Fruit fly (Drosophila melanogaster): ENCODE measurements around the gene CG46467.

The CG46467 gene

DNA sequence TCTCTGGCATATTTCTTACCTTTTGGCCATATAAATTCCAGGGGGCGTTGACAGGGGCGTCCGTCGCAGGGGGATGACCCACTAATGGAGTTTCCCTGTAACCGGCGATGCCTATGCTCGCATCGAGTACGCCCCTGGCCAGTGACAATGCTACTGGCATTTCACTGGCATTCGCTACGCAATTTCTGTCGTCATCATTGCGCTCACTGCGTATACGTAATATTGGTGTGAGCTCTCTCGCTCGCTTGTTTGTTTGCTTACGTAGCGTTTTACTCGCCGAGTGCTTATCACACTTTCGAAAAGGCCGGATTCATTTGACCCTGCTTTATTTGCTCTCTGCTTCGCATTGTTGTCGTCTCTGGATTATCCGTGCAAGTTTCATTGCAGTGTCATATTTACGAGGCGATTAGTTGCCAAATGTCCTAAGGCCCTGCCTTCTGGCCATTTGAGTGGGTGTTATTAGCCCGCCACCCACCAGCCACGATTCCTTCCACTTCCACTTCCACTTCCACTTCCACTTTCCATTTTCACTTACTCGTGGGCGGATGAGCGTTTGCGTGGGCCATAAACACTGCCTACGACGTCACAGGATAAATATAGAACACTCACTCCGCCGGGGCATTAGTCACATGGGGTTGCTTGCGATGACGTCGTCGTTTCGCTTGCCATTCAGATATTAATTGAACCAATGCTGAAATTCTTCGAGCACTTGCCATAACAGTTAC is 10.1 kb downstream of the CG46467 start:
- no peak for TF ChIP-seq EcR (GFP tag; optimal IDR thresholded peaks at IDR 0.05)
- no peak for TF ChIP-seq CG8478 (optimal IDR thresholded peaks at IDR 0.05)
- TF ChIP-seq Dll (optimal IDR thresholded peaks at IDR 0.05) = no peak
- TF ChIP-seq psq (optimal IDR thresholded peaks at IDR 0.05) = no peak
- TF ChIP-seq usp (GFP tag; optimal IDR thresholded peaks at IDR 0.05) = no peak
- TF ChIP-seq pan (optimal IDR thresholded peaks at IDR 0.05) = no peak

DNA sequence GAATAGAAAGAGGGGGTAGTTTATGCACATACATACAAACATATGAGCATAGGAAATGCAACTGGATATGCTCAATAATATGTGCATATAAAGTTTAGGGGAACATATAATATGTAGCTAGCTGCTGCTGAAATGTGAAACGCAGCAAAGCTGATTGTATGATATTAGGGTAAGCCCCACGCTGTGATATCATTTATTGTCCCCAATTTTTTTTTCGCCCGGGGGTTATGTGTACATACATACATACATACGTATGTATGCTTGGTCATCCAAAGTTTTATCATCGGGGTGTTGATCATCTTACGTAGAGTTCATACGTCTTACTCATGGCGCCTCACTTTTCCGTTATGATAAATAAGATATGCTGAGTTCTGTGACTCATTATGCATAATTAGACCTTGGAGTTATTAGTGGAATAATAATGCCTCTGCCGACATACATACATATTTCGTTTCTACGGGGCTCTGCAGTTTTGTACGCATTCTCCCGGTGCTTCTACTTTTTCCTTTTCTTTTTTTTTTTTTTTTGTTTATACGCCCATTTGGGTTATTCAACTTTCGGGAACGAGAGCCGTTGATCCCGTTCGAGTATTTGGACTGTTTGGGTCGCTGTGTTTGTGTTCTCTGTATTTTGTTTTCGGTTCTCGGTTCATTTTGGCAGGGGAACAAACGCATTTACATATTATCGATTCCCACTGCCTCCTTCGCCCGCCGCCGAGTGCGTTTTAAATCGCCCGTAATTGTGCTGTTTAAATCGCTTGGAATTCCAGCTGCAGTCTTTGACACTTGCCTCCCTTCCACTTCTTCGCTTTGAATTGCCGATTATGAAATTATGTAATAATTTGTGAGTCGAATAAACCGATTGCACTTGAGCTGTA is 11.2 kb downstream of the CG46467 start:
- TF ChIP-seq EcR (GFP tag; optimal IDR thresholded peaks at IDR 0.05) (peak in 1 of 2 experiments; percentile 76), Dll (optimal IDR thresholded peaks at IDR 0.05) (no peak)

DNA sequence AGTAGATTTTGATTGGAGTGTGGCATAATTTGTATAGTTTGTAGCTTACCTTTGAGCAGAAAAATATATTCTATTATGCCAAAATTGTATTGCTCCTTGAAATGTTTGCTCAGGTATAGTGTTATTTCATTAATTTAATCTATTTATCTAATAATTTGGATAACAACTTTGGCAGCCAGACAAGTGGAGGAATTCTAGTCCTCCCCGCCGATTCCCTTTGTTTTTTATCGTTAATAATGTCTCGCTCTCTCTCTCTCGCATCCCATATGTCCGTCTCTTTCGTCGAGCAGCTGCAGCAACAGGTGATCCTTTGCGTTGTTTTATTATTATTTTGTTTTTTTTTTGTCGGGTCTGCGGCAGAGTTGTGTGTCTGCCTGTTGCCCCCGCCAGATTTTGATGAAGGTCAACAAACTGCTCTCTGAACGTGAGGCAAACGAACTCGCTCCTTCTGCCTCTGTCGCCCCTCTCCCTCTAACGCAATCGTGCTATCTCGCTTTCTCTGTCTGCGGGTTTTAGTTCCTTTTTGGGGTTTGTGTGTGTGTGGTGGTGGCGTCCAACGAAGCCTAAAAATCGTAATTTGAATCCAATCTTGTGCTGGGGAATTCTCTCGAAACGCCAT is 12.0 kb downstream of the CG46467 start:
- TF ChIP-seq Dll (optimal IDR thresholded peaks at IDR 0.05) = no peak
- TF ChIP-seq CG8478 (optimal IDR thresholded peaks at IDR 0.05) = peak; percentile 8
- peak; percentile 65 to 93 for TF ChIP-seq EcR (GFP tag; optimal IDR thresholded peaks at IDR 0.05)
- no peak for TF ChIP-seq usp (GFP tag; optimal IDR thresholded peaks at IDR 0.05)

DNA sequence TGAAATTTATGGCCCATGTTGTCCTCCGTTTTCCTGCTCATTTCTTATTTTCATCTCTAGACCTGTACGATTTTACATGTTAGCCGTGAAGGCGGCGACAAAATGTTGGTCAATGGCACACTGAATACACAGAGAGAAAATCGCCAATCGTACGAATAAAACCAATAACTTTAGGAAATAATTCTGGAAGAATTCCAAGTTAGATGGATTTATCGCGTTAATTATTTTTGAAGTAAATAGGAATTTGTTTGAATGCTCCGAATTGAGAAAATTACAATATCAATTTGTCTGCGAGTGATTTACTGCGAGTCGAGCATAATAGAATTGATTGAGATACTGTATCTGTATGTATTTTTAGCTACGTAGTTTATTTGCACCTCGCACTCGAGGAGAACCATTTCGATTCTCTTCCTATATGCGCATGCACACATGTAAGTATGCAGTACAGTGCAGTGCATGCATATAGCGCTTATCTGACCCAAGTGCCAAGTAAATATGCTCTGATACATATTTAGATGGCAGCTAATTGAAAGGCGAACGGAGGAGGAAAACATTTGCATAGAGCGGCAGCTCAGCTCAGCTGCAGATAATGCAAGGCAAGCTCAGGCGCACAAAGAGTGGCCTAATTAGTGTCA is 14.3 kb downstream of the CG46467 start:
- TF ChIP-seq EcR (GFP tag; optimal IDR thresholded peaks at IDR 0.05) = no peak
- TF ChIP-seq Dll (optimal IDR thresholded peaks at IDR 0.05) = no peak
- TF ChIP-seq psq (optimal IDR thresholded peaks at IDR 0.05) = no peak
- no peak for TF ChIP-seq CG8478 (optimal IDR thresholded peaks at IDR 0.05)
- TF ChIP-seq usp (GFP tag; optimal IDR thresholded peaks at IDR 0.05) = no peak
- no peak for TF ChIP-seq pan (optimal IDR thresholded peaks at IDR 0.05)

DNA sequence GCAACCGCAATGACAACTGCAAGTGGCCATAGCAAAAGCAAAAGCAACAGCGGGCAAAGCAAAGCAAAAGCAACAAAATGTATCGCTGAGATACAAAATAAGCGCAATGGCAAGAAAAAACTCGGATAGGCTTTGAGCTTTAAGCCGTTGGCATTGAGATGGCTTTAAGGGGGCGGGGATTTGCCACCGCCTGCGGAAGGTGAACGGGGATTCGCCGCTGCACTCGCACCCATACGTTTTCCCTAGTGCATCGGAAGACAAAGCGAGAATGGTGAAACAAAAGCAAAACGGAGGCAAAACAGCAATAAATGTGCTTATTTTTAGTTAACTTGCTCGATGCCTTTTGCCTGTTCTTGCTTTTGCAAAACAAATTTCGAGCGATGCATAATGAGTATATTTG is 15.3 kb downstream of the CG46467 start:
- TF ChIP-seq CG8478 (optimal IDR thresholded peaks at IDR 0.05) (no peak), EcR (GFP tag; optimal IDR thresholded peaks at IDR 0.05) (no peak), psq (optimal IDR thresholded peaks at IDR 0.05) (no peak), Dll (optimal IDR thresholded peaks at IDR 0.05) (no peak)

DNA sequence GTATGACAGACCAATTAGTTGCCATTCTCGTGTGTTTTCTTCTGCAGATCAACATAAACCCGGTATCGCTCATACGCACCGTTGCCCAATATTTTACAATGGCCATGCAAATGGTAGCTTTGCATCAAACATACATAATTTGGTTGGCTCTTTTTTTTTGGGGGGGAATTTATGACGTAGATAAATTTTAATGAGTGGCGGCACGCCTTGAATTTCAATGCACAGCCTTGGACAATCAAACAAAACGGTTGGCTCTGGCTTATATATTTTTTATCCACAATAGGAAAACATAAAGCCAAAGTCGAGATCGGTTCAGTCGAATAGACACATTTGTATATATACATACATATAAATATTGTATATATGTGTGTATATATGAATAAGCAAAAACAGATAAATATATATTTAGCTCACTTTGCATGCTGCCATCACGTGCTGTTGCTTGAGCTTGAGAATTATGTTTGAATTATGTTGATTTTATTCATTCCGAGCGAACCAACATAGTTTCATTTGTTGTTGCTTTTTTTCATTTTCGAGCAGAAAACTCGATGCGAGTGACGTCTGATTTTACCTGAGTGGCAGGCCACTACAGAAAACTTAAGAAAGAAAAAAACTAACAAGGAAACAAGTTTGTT is 16.4 kb downstream of the CG46467 start:
- no peak for TF ChIP-seq EcR (GFP tag; optimal IDR thresholded peaks at IDR 0.05)
- TF ChIP-seq Dll (optimal IDR thresholded peaks at IDR 0.05) = no peak
- no peak for TF ChIP-seq pan (optimal IDR thresholded peaks at IDR 0.05)
- TF ChIP-seq usp (GFP tag; optimal IDR thresholded peaks at IDR 0.05) = no peak
- TF ChIP-seq CG8478 (optimal IDR thresholded peaks at IDR 0.05) = no peak
- TF ChIP-seq psq (optimal IDR thresholded peaks at IDR 0.05) = no peak

DNA sequence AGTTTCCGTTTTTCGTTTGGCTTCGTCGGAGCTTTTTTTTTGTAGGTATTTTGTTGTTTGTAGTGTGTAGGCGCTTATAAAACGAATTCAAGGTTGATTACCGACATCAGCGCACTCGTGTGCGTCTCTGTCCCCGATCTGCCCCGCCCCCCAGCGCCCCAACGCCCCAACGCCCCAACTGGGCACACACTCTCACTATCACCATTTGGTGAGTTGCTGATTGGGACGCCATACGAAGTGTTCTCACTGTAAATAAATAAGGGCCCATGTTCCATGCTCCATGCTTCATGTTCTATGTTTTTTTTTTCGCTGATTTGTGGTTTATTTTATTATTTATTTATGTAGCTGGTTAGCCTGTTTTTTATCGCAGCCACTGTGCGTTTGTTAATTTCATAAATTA is 17.0 kb downstream of the CG46467 start:
- TF ChIP-seq CG8478 (optimal IDR thresholded peaks at IDR 0.05) (no peak), psq (optimal IDR thresholded peaks at IDR 0.05) (no peak), EcR (GFP tag; optimal IDR thresholded peaks at IDR 0.05) (no peak), Dll (optimal IDR thresholded peaks at IDR 0.05) (no peak)

DNA sequence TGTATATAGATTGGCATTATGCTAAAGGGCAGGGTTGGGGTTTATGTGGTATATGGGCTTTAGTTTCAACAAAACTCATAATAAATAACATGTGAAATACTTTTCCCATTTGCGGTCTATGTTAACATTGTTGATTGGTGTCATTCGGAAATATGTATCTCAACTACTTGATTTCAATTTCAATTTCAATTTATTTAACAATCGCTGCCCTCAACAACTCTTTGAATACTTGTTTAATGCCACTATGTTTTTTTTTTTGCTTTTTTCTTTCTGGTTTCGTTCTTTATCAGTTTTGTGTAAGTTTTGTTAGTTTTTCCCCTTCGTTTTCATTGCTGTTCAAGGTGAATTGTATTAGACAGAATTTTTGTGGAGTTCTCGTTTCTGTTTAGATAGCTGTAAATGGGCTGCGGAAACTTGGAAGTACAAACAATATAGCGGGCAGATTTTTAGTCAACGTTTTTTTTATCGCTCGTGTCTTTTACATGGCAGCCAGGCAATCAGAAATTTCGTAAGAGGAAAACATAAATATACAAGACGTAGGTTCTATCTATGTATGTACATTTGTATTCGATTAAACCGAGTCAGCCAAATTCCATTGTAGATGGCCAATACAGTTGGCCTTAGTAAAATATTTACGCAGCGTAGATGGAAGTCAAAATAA is 17.6 kb downstream of the CG46467 start:
- no peak for TF ChIP-seq Dll (optimal IDR thresholded peaks at IDR 0.05)
- no peak for TF ChIP-seq pan (optimal IDR thresholded peaks at IDR 0.05)
- TF ChIP-seq usp (GFP tag; optimal IDR thresholded peaks at IDR 0.05) = no peak
- TF ChIP-seq psq (optimal IDR thresholded peaks at IDR 0.05) = no peak
- no peak for TF ChIP-seq EcR (GFP tag; optimal IDR thresholded peaks at IDR 0.05)
- TF ChIP-seq CG8478 (optimal IDR thresholded peaks at IDR 0.05) = no peak

DNA sequence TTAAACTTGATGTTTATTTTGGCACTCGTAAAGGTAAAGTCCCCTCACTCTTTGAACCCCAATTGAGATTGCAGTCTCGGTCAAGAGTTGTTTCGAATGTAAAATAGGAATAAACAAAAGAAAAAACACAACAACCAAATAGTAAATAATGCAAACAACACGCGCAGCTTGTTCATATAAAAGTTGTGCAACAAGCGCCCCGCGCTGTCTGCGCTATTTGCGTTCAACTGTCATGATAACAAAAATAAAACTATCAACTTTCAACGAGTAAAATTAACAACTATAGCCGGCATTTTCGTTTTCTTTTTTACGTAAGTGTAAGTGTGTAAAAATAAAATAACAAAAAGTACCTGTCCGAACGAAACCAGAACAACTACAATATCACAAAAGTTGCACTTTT is 18.2 kb downstream of the CG46467 start:
- no peak for TF ChIP-seq EcR (GFP tag; optimal IDR thresholded peaks at IDR 0.05)
- no peak for TF ChIP-seq usp (GFP tag; optimal IDR thresholded peaks at IDR 0.05)
- no peak for TF ChIP-seq psq (optimal IDR thresholded peaks at IDR 0.05)
- no peak for TF ChIP-seq pan (optimal IDR thresholded peaks at IDR 0.05)
- TF ChIP-seq CG8478 (optimal IDR thresholded peaks at IDR 0.05) = no peak
- no peak for TF ChIP-seq Dll (optimal IDR thresholded peaks at IDR 0.05)

DNA sequence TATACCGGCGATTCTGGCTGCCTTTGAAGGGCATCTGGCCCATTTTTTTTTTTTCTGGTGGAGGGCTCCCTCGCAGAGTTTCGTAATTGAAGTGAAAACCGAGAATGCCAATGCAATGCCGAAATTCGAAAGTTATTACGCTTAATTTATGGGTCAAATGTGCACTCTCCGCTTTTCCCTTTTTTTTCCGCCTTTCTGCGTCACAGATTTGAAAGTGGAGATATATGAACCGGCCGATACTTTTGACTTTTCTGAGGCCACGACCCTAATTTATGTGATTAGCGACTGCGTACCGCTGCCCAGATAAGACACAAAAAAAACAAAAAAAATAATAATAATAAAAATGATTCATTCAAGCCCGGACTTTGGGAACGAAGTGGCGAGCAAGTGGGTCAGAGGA is 23.1 kb downstream of the CG46467 start:
- TF ChIP-seq Dll (optimal IDR thresholded peaks at IDR 0.05) = no peak
- no peak for TF ChIP-seq EcR (GFP tag; optimal IDR thresholded peaks at IDR 0.05)
- no peak for TF ChIP-seq usp (GFP tag; optimal IDR thresholded peaks at IDR 0.05)
- no peak for TF ChIP-seq psq (optimal IDR thresholded peaks at IDR 0.05)
- TF ChIP-seq CG8478 (optimal IDR thresholded peaks at IDR 0.05) = no peak
- no peak for TF ChIP-seq pan (optimal IDR thresholded peaks at IDR 0.05)

DNA sequence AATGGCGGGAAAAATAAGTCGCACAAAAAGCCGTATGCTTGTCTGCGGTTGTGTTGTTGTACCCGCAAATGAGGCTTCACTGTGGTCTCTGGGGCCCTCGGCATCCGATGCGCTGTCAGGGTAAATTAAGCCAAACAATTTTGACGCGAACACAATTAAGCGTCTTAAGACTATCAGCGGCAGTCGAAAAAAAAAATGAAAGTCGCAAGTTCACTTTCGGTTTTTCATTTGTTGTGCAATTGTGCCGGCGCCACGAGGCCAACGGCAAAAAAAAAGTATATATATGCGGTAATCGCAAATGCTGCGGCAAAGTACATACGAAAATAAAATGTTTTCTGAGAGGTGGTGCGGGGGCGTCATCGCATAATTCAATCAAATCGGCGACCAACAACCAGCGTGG is 28.4 kb downstream of the CG46467 start:
- TF ChIP-seq EcR (GFP tag; optimal IDR thresholded peaks at IDR 0.05) = no peak
